Fruit fly (Drosophila melanogaster): ENCODE measurements around the gene Cht11.

The Cht11 gene

DNA sequence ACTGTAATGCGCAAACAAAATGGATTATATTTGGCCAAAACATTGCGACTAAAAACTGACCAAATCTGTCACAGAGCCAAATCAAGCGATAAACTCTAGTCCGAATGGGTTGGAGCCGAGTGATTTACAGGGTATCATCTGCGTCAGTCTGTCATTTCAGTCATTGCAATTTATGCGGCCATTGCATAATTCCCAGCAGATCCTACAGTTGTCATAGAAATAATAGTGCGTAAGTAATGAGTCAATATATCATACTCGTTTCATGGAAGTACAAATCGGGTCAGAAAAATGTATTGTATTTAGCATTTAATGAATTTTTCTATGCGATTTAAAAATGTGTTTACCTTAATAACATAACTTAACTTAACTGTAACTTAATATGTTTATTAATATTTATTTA lies 48.8 kb upstream of the Cht11 start:
- 0 out of 3 replicates have a peak, but pooled peaks have one; percentile 19 for TF ChIP-seq row (GFP tag; IDR thresholded peaks at IDR 0.05)
- peak; percentile 57 for TF ChIP-seq Ets65A (GFP tag)
- no peak for TF ChIP-seq org-1 (GFP tag; optimal IDR thresholded peaks at IDR 0.05)
- TF ChIP-seq CG11504 (tag; optimal IDR thresholded peaks at IDR 0.05), result peak; percentile 3
- TF ChIP-seq H15 (GFP tag; IDR thresholded peaks at IDR 0.05), result no peak
- peak; percentile 2 for TF ChIP-seq CG7839 (tag; optimal IDR thresholded peaks at IDR 0.05)
- TF ChIP-seq prd (optimal IDR thresholded peaks at IDR 0.05), result no peak
- TF ChIP-seq prd (GFP tag; IDR thresholded peaks at IDR 0.05), result peak; percentile 46; the same call in 2 of the 3 replicates
- TF ChIP-seq sens (GFP tag), result peak; percentile 63

DNA sequence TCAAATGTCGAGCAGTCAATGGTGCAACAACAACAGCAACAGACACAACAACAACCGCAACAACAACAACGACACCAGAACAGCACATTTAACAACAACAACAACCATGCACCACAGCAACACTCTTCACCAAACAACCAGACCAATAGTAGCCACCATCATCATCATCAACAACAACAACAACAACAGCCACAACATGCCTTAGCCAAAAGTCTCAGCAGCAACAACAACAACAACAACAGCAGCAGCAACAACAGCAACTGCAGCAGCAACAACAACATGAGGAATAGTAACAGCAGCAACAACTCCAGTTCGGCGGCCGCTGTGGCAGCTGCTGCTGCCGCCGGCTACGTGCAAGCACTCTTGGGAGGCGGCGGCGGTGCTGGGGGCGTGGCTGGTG lies 27.0 kb upstream of the Cht11 start:
- no peak for TF ChIP-seq dm (GFP tag; optimal IDR thresholded peaks at IDR 0.05)
- TF ChIP-seq HLH3B (GFP tag; IDR thresholded peaks at IDR 0.05), result no peak
- TF ChIP-seq Med (GFP tag), result peak; percentile 49
- TF ChIP-seq amos (GFP tag; IDR thresholded peaks at IDR 0.05; ENCODE audit: partially characterized antibody), result 0 out of 2 replicates have a peak, but pooled peaks have one; percentile 10
- TF ChIP-seq CG3847 (GFP tag; IDR thresholded peaks at IDR 0.05), result no peak
- TF ChIP-seq ems (GFP tag; optimal IDR thresholded peaks at IDR 0.05), result no peak
- peak in 1 of 2 experiments; percentile 46 for TF ChIP-seq Dfd (GFP tag; optimal IDR thresholded peaks at IDR 0.05)
- TF ChIP-seq dysf (GFP tag; IDR thresholded peaks at IDR 0.05), result no peak
- TF ChIP-seq zfh2 (GFP tag; optimal IDR thresholded peaks at IDR 0.05), result no peak
- peak; percentile 97 for TF ChIP-seq CG4360 (GFP tag; IDR thresholded peaks at IDR 0.05)
- TF ChIP-seq lmd (GFP tag; IDR thresholded peaks at IDR 0.05), result no peak
- no peak for TF ChIP-seq salm (tag; optimal IDR thresholded peaks at IDR 0.05)
- 0 out of 2 replicates have a peak, but pooled peaks have one; percentile 10 for TF ChIP-seq ttk (GFP tag; IDR thresholded peaks at IDR 0.05)
- TF ChIP-seq zf30C (GFP tag; optimal IDR thresholded peaks at IDR 0.05), result no peak
- TF ChIP-seq crol (GFP tag; IDR thresholded peaks at IDR 0.05), result no peak
- TF ChIP-seq kay (GFP tag; optimal IDR thresholded peaks at IDR 0.05), result no peak
- TF ChIP-seq HHEX (GFP tag; optimal IDR thresholded peaks at IDR 0.05), result no peak
- TF ChIP-seq gcm (GFP tag; optimal IDR thresholded peaks at IDR 0.05), result no peak
- no peak for TF ChIP-seq maf-S (GFP tag; optimal IDR thresholded peaks at IDR 0.05)
- no peak for TF ChIP-seq caup (GFP tag; optimal IDR thresholded peaks at IDR 0.05; ENCODE audit: severe bottlenecking)
- TF ChIP-seq Atf3 (GFP tag; optimal IDR thresholded peaks at IDR 0.05), result no peak
- no peak for TF ChIP-seq CG14667 (GFP tag; IDR thresholded peaks at IDR 0.05)
- TF ChIP-seq Hr78 (GFP tag; optimal IDR thresholded peaks at IDR 0.05), result no peak

dm6 chrX:6875773-6876172 lies 26.5 kb upstream of the Cht11 start:
- TF ChIP-seq CG11247 (GFP tag; IDR thresholded peaks at IDR 0.05), result no peak
- no peak for TF ChIP-seq fd102C (GFP tag; optimal IDR thresholded peaks at IDR 0.05)
- TF ChIP-seq Ravus (GFP tag; IDR thresholded peaks at IDR 0.05), result no peak
- no peak for TF ChIP-seq CG10979 (tag; optimal IDR thresholded peaks at IDR 0.05)
- peak; percentile 14 for TF ChIP-seq pzg (GFP tag; optimal IDR thresholded peaks at IDR 0.05)
- TF ChIP-seq nerfin-2 (GFP tag; IDR thresholded peaks at IDR 0.05; ENCODE audit: partially characterized antibody), result peak; percentile 23; the same call in 1 of the 2 replicates
- TF ChIP-seq Poxn (GFP tag; IDR thresholded peaks at IDR 0.05), result no peak
- TF ChIP-seq jigr1 (GFP tag; IDR thresholded peaks at IDR 0.05), result no peak
- peak; percentile 68 for TF ChIP-seq stwl (tag; optimal IDR thresholded peaks at IDR 0.05)
- peak; percentile 53; the same call in 2 of the 3 replicates for TF ChIP-seq CG16813 (GFP tag; IDR thresholded peaks at IDR 0.05; ENCODE audit: partially characterized antibody)
- TF ChIP-seq CG7963 (GFP tag; IDR thresholded peaks at IDR 0.05; ENCODE audit: partially characterized antibody), result peak; percentile 61; the same call in 1 of the 3 replicates
- no peak for TF ChIP-seq Nf-YA (GFP tag; IDR thresholded peaks at IDR 0.05)
- TF ChIP-seq al (GFP tag; IDR thresholded peaks at IDR 0.05), result no peak
- peak; percentile 9 for TF ChIP-seq CG1603 (tag; optimal IDR thresholded peaks at IDR 0.05)
- no peak for TF ChIP-seq mam (GFP tag; optimal IDR thresholded peaks at IDR 0.05)
- peak; percentile 58; the same call in 1 of the 2 replicates for TF ChIP-seq sna (GFP tag; IDR thresholded peaks at IDR 0.05; ENCODE audit: partially characterized antibody)
- 0 out of 2 replicates have a peak, but pooled peaks have one; percentile 38 for TF ChIP-seq Bgb (GFP tag; IDR thresholded peaks at IDR 0.05; ENCODE audit: partially characterized antibody)
- TF ChIP-seq hb (GFP tag; IDR thresholded peaks at IDR 0.05; ENCODE audit: partially characterized antibody), result peak; percentile 58; the same call in 1 of the 3 replicates
- no peak for TF ChIP-seq da (GFP tag; optimal IDR thresholded peaks at IDR 0.05)
